Fruit fly (Drosophila melanogaster) whole organism, embryonic: ENCODE data around the gene Sec13.

Source experiments
- CG10654 ChIP-seq: fragments of 200-800 bp; sonication (Bioruptor generic); optimal IDR thresholded peaks from 2 replicates; lab custom pipeline; 2016; ENCODE audit warnings: missing biosample characterization, missing genetic modification characterization
- CG11696 ChIP-seq: fragments of 200-800 bp; sonication (Bioruptor generic); IDR thresholded peaks from 2 replicates; pipeline ENCODE4 v1.3.6; 2022; ENCODE audit warnings: missing biosample characterization, missing genetic modification characterization
- CG12942 ChIP-seq: fragments of 200-800 bp; sonication (Bioruptor generic); optimal IDR thresholded peaks from 3 replicates; lab custom pipeline; 2016; ENCODE audit warnings: missing biosample characterization, missing genetic modification characterization
- CG13123 ChIP-seq: fragments of 200-800 bp; sonication (Bioruptor generic); optimal IDR thresholded peaks from 2 replicates; lab custom pipeline; 2016; ENCODE audit warnings: missing biosample characterization, missing genetic modification characterization
- CG15601 ChIP-seq: fragments of 200-800 bp; sonication (Bioruptor generic); optimal IDR thresholded peaks from 3 replicates; lab custom pipeline; 2019; ENCODE audit warnings: missing biosample characterization, mild to moderate bottlenecking, missing genetic modification characterization, moderate library complexity
- CG1602 ChIP-seq: fragments of 200-800 bp; sonication (Bioruptor generic); optimal IDR thresholded peaks from 3 replicates; lab custom pipeline; 2016; ENCODE audit warnings: missing biosample characterization, missing genetic modification characterization
- CG17568 ChIP-seq: fragments of 200-800 bp; sonication (Bioruptor generic); optimal IDR thresholded peaks from 2 replicates; lab custom pipeline; 2018; ENCODE audit warnings: missing biosample characterization, mild to moderate bottlenecking, missing genetic modification characterization, moderate library complexity
- CG17912 ChIP-seq: fragments of 200-800 bp; sonication (Bioruptor generic); optimal IDR thresholded peaks from 2 replicates; lab custom pipeline; 2018; ENCODE audit warnings: missing biosample characterization, mild to moderate bottlenecking, missing genetic modification characterization
- CG2120 ChIP-seq: fragments of 200-800 bp; sonication (Bioruptor generic); optimal IDR thresholded peaks from 3 replicates; lab custom pipeline; 2016; ENCODE audit warnings: missing biosample characterization, missing genetic modification characterization
- CG2889 ChIP-seq: fragments of 200-800 bp; sonication (Bioruptor generic); IDR thresholded peaks from 3 replicates; pipeline ENCODE4 v1.3.6; 2022; ENCODE audit warnings: missing biosample characterization, missing genetic modification characterization
- CG30403 ChIP-seq: fragments of 200-800 bp; sonication (Bioruptor generic); optimal IDR thresholded peaks from 3 replicates; lab custom pipeline; 2016; ENCODE audit warnings: missing biosample characterization, missing genetic modification characterization
- CG31224 ChIP-seq: fragments of 200-800 bp; sonication (Bioruptor generic); IDR thresholded peaks from 2 replicates; pipeline ENCODE4 v1.3.6; 2022; ENCODE audit warnings: missing biosample characterization, missing genetic modification characterization
- CG31388 ChIP-seq: fragments of 200-800 bp; sonication (Bioruptor generic); optimal IDR thresholded peaks from 2 replicates; lab custom pipeline; 2016; ENCODE audit warnings: missing biosample characterization, missing genetic modification characterization
- CG32772 ChIP-seq: fragments of 200-800 bp; sonication (Bioruptor generic); IDR thresholded peaks from 2 replicates; pipeline ENCODE4 v1.3.6; 2022; ENCODE audit warnings: missing biosample characterization, missing genetic modification characterization
- CG34376 ChIP-seq: fragments of 200-800 bp; sonication (Bioruptor generic); optimal IDR thresholded peaks from 2 replicates; lab custom pipeline; 2018; ENCODE audit warnings: missing biosample characterization, mild to moderate bottlenecking, missing genetic modification characterization
- CG43689 ChIP-seq: fragments of 200-800 bp; sonication (Bioruptor generic); IDR thresholded peaks from 2 replicates; pipeline ENCODE4 v1.3.6; 2022; ENCODE audit warnings: missing biosample characterization, missing genetic modification characterization
- CG4404 ChIP-seq: fragments of 200-800 bp; sonication (Bioruptor generic); IDR thresholded peaks from 2 replicates; pipeline ENCODE4 v1.3.6; 2022; ENCODE audit warnings: missing biosample characterization, missing genetic modification characterization
- CG7556 ChIP-seq: fragments of 200-800 bp; sonication (Bioruptor generic); optimal IDR thresholded peaks from 2 replicates; lab custom pipeline; 2017; ENCODE audit warnings: missing biosample characterization, mild to moderate bottlenecking, missing genetic modification characterization
- CG8359 ChIP-seq: fragments of 200-800 bp; sonication (Bioruptor generic); optimal IDR thresholded peaks from 2 replicates; lab custom pipeline; 2017; ENCODE audit warnings: missing biosample characterization, mild to moderate bottlenecking, missing genetic modification characterization, borderline replicate concordance
- CG8388 ChIP-seq: fragments of 200-800 bp; sonication (Bioruptor generic); optimal IDR thresholded peaks from 2 replicates; lab custom pipeline; 2019; ENCODE audit warnings: missing biosample characterization, mild to moderate bottlenecking, missing genetic modification characterization, moderate library complexity
- Dad ChIP-seq: fragments of 200-800 bp; sonication (Bioruptor generic); optimal IDR thresholded peaks from 3 replicates; lab custom pipeline; 2016; ENCODE audit warnings: missing biosample characterization, missing genetic modification characterization
- E2f2 ChIP-seq: fragments of 200-800 bp; sonication (Bioruptor generic); IDR thresholded peaks from 2 replicates; pipeline ENCODE4 v1.3.6; 2022; ENCODE audit warnings: missing biosample characterization, missing genetic modification characterization
- ERR ChIP-seq: fragments of 200-800 bp; sonication (Bioruptor generic); optimal IDR thresholded peaks from 2 replicates; lab custom pipeline; 2016; ENCODE audit warnings: missing biosample characterization, missing genetic modification characterization
- Hey ChIP-seq: fragments of 200-800 bp; sonication (Bioruptor generic); optimal IDR thresholded peaks from 3 replicates; lab custom pipeline; 2018; ENCODE audit warnings: missing biosample characterization, mild to moderate bottlenecking, missing genetic modification characterization
- Mad ChIP-seq: fragments of 200-800 bp; sonication (Bioruptor generic); optimal IDR thresholded peaks from 2 replicates; lab custom pipeline; 2016; ENCODE audit warnings: missing biosample characterization, missing genetic modification characterization
- Myb ChIP-seq: fragments of 200-800 bp; sonication (Bioruptor generic); optimal IDR thresholded peaks from 2 replicates; lab custom pipeline; 2016; ENCODE audit warnings: missing biosample characterization, missing genetic modification characterization
- Nf-YA ChIP-seq: fragments of 200-800 bp; sonication (Bioruptor generic); IDR thresholded peaks from 2 replicates; pipeline ENCODE4 v1.3.6; 2022; ENCODE audit warnings: missing biosample characterization, missing genetic modification characterization
- Ptx1 ChIP-seq: fragments of 200-800 bp; sonication (Bioruptor generic); IDR thresholded peaks from 2 replicates; pipeline ENCODE4 v1.3.6; 2022; ENCODE audit warnings: missing biosample characterization, missing genetic modification characterization
- Side ChIP-seq: fragments of 200-800 bp; sonication (Bioruptor generic); optimal IDR thresholded peaks from 2 replicates; lab custom pipeline; 2016; ENCODE audit warnings: missing biosample characterization, missing genetic modification characterization
- Sox100B ChIP-seq: fragments of 200-800 bp; sonication (Bioruptor generic); optimal IDR thresholded peaks from 3 replicates; lab custom pipeline; 2018; ENCODE audit warnings: missing biosample characterization, mild to moderate bottlenecking, missing genetic modification characterization
- bbx ChIP-seq: fragments of 200-800 bp; sonication (Bioruptor generic); IDR thresholded peaks from 2 replicates; pipeline ENCODE4 v1.3.6; 2022; ENCODE audit warnings: missing biosample characterization, missing genetic modification characterization; ENCODE audit not compliant: partially characterized antibody
- bcd ChIP-seq: fragments of 200-800 bp; sonication (Bioruptor generic); optimal IDR thresholded peaks from 2 replicates; lab custom pipeline; 2017; ENCODE audit warnings: missing biosample characterization, mild to moderate bottlenecking, missing genetic modification characterization
- bigmax ChIP-seq: fragments of 200-800 bp; sonication (Bioruptor generic); optimal IDR thresholded peaks from 2 replicates; lab custom pipeline; 2018; ENCODE audit warnings: missing biosample characterization, mild to moderate bottlenecking, missing genetic modification characterization
- bsh ChIP-seq, 2 experiments: fragments of 200-800 bp; sonication (Bioruptor generic); optimal IDR thresholded peaks; 2 replicates each; lab custom pipeline; 2017 to 2018; ENCODE audit warnings: mild to moderate bottlenecking in 2 of 2, missing biosample characterization in 2 of 2, missing genetic modification characterization in 2 of 2, moderate library complexity in 1 of 2
- cas ChIP-seq: fragments of 200-800 bp; sonication (Bioruptor generic); IDR thresholded peaks from 2 replicates; pipeline ENCODE4 v1.3.6; 2022; ENCODE audit warnings: missing biosample characterization, missing genetic modification characterization
- caup ChIP-seq: fragments of 200-800 bp; sonication (Bioruptor generic); optimal IDR thresholded peaks from 3 replicates; lab custom pipeline; 2017; ENCODE audit warnings: missing biosample characterization, mild to moderate bottlenecking, missing genetic modification characterization, moderate library complexity; ENCODE audit not compliant: severe bottlenecking
- chinmo ChIP-seq: fragments of 200-800 bp; sonication (Bioruptor generic); IDR thresholded peaks from 4 replicates; pipeline ENCODE4 v1.3.6; 2022; ENCODE audit warnings: missing biosample characterization, missing genetic modification characterization; ENCODE audit not compliant: partially characterized antibody
- fd3F ChIP-seq: fragments of 200-800 bp; sonication (Bioruptor generic); optimal IDR thresholded peaks from 2 replicates; lab custom pipeline; 2018; ENCODE audit warnings: missing biosample characterization, mild to moderate bottlenecking, missing genetic modification characterization, moderate library complexity
- fd64A ChIP-seq: fragments of 200-800 bp; sonication (Bioruptor generic); optimal IDR thresholded peaks from 3 replicates; lab custom pipeline; 2018; ENCODE audit warnings: missing biosample characterization, mild to moderate bottlenecking, missing genetic modification characterization
- fru ChIP-seq: fragments of >200 bp; optimal IDR thresholded peaks from 2 replicates; lab custom pipeline; 2017
- gfzf ChIP-seq: fragments of 200-800 bp; sonication (Bioruptor generic); optimal IDR thresholded peaks from 2 replicates; lab custom pipeline; 2016; ENCODE audit warnings: missing biosample characterization, mild to moderate bottlenecking, missing genetic modification characterization, moderate library complexity
- ken ChIP-seq: fragments of 200-800 bp; sonication (Bioruptor generic); IDR thresholded peaks from 3 replicates; pipeline ENCODE4 v1.3.6; 2022; ENCODE audit warnings: missing biosample characterization, missing genetic modification characterization
- kni ChIP-seq: fragments of 200-800 bp; sonication (Bioruptor generic); optimal IDR thresholded peaks from 3 replicates; lab custom pipeline; 2017; ENCODE audit warnings: mild to moderate bottlenecking, missing biosample characterization, missing genetic modification reagents, missing genetic modification characterization
- luna ChIP-seq: fragments of 200-800 bp; sonication (Bioruptor generic); optimal IDR thresholded peaks from 2 replicates; lab custom pipeline; 2016; ENCODE audit warnings: missing biosample characterization, missing genetic modification characterization
- peb ChIP-seq: fragments of 200-800 bp; sonication (Bioruptor generic); IDR thresholded peaks from 2 replicates; pipeline ENCODE4 v1.3.6; 2022; ENCODE audit warnings: missing biosample characterization, missing genetic modification characterization
- sens ChIP-seq: fragments of 200-800 bp; sonication (Bioruptor generic); peaks from one replicate; lab custom pipeline; 2016; ENCODE audit warnings: missing biosample characterization, missing genetic modification characterization
- sens-2 ChIP-seq: fragments of 200-800 bp; sonication (Bioruptor generic); IDR thresholded peaks from 2 replicates; pipeline ENCODE4 v1.3.6; 2022; ENCODE audit warnings: missing biosample characterization, missing genetic modification characterization
- shn ChIP-seq: fragments of 200-800 bp; sonication (Bioruptor generic); optimal IDR thresholded peaks from 3 replicates; lab custom pipeline; 2016; ENCODE audit warnings: missing biosample characterization, missing genetic modification characterization
- so ChIP-seq: fragments of 200-800 bp; sonication (Bioruptor generic); IDR thresholded peaks from 3 replicates; pipeline ENCODE4 v1.3.6; 2022; ENCODE audit warnings: missing biosample characterization, missing genetic modification characterization
- ssp ChIP-seq: fragments of 200-800 bp; sonication (Bioruptor generic); IDR thresholded peaks from 2 replicates; pipeline ENCODE4 v1.3.6; 2022; ENCODE audit warnings: missing biosample characterization, missing genetic modification characterization
- tap ChIP-seq: fragments of 200-800 bp; optimal IDR thresholded peaks from 3 replicates; lab custom pipeline; 2019; ENCODE audit warnings: missing biosample characterization, mild to moderate bottlenecking, missing genetic modification characterization, moderate library complexity
- wdn ChIP-seq: fragments of 200-800 bp; sonication (Bioruptor generic); IDR thresholded peaks from 2 replicates; pipeline ENCODE4 v1.3.6; 2022; ENCODE audit warnings: missing biosample characterization, missing genetic modification characterization

The Sec13 gene

dm6 chr3R:23314332-23314731, 41.7 kb upstream of the Sec13 start (continued):
- peak; percentile 27 to 41 for TF ChIP-seq bsh (GFP tag; optimal IDR thresholded peaks at IDR 0.05; lab: Kevin White, UChicago)
- no peak for TF ChIP-seq Hey
- peak; percentile 73 for TF ChIP-seq caup (GFP tag; lab: Kevin White, UChicago)
- 0 out of 2 replicates have a peak, but pooled peaks have one; percentile 16 for TF ChIP-seq E2f2 (GFP tag; lab: Robert Waterston, UW)
- peak; percentile 53; the same call in 1 of the 3 replicates for TF ChIP-seq so (GFP tag; lab: Robert Waterston, UW)
- no peak for TF ChIP-seq luna (GFP tag; lab: Kevin White, UChicago)
- TF ChIP-seq kni (GFP tag; lab: Kevin White, UChicago): peak; percentile 85
- TF ChIP-seq Dad (GFP tag; lab: Kevin White, UChicago): no peak
- peak; percentile 94 for TF ChIP-seq chinmo (GFP tag; lab: Robert Waterston, UW)
- TF ChIP-seq bigmax (GFP tag; lab: Kevin White, UChicago): no peak
- peak; percentile 49 for TF ChIP-seq Side (GFP tag; lab: Kevin White, UChicago)
- TF ChIP-seq fd3F: no peak
- TF ChIP-seq ken (GFP tag; lab: Robert Waterston, UW): no peak
- TF ChIP-seq gfzf (GFP tag; lab: Kevin White, UChicago): no peak
- TF ChIP-seq CG1602 (GFP tag; lab: Kevin White, UChicago): no peak
- peak; percentile 48; the same call in 1 of the 2 replicates for TF ChIP-seq Nf-YA (GFP tag; lab: Robert Waterston, UW)
- TF ChIP-seq CG4404: no peak
- no peak for TF ChIP-seq CG13123 (GFP tag; lab: Kevin White, UChicago)
- TF ChIP-seq Myb (GFP tag; lab: Kevin White, UChicago): peak; percentile 9
- peak; percentile 54 for TF ChIP-seq Sox100B (GFP tag; lab: Kevin White, UChicago)
- TF ChIP-seq CG30403 (GFP tag; lab: Kevin White, UChicago): no peak
- peak; percentile 65 for TF ChIP-seq CG17568 (GFP tag; lab: Kevin White, UChicago)
- no peak for TF ChIP-seq bcd (GFP tag; lab: Kevin White, UChicago)
- no peak for TF ChIP-seq CG8388 (GFP tag; lab: Kevin White, UChicago)
- no peak for TF ChIP-seq CG2120 (GFP tag; lab: Kevin White, UChicago)
- no peak for TF ChIP-seq CG15601
- TF ChIP-seq wdn (GFP tag; lab: Robert Waterston, UW): peak; percentile 45; the same call in 1 of the 2 replicates
- no peak for TF ChIP-seq ssp
- peak; percentile 86 for TF ChIP-seq CG17912
- no peak for TF ChIP-seq CG12942 (GFP tag; lab: Kevin White, UChicago)
- TF ChIP-seq sens-2 (GFP tag; lab: Robert Waterston, UW): peak; percentile 30; the same call in 1 of the 2 replicates
- TF ChIP-seq shn (GFP tag; lab: Kevin White, UChicago): no peak
- TF ChIP-seq CG34376 (GFP tag; lab: Kevin White, UChicago): peak; percentile 76
- TF ChIP-seq bbx (GFP tag; lab: Robert Waterston, UW): no peak
- TF ChIP-seq CG31224 (GFP tag; lab: Robert Waterston, UW): no peak
- peak; percentile 54 for TF ChIP-seq fd64A (GFP tag; lab: Kevin White, UChicago)
- TF ChIP-seq CG7556 (GFP tag; lab: Kevin White, UChicago): no peak
- TF ChIP-seq peb (GFP tag; lab: Robert Waterston, UW): no peak
- peak; percentile 45 for TF ChIP-seq CG11696
- peak; percentile 69 for TF ChIP-seq sens (GFP tag; lab: Kevin White, UChicago)
- TF ChIP-seq tap (tag; lab: Kevin White, UChicago): peak; percentile 20
- TF ChIP-seq CG32772 (GFP tag; lab: Robert Waterston, UW): no peak
- TF ChIP-seq CG10654: peak; percentile 4
- TF ChIP-seq CG43689: no peak
- TF ChIP-seq CG8359 (GFP tag; lab: Kevin White, UChicago): no peak
- TF ChIP-seq Mad (GFP tag; lab: Kevin White, UChicago): no peak
- no peak for TF ChIP-seq CG31388 (GFP tag; lab: Kevin White, UChicago)
- TF ChIP-seq Ptx1 (GFP tag; lab: Robert Waterston, UW): no peak
- TF ChIP-seq fru (lab: Kevin White, UChicago): no peak
- TF ChIP-seq ERR: no peak
- no peak for TF ChIP-seq cas (GFP tag; lab: Robert Waterston, UW)
- TF ChIP-seq CG2889 (GFP tag; lab: Robert Waterston, UW): no peak
